Fruit fly (Drosophila melanogaster): ENCODE measurements around the gene CycG.

CycG gene

dm6 chr3R:31609413-31610054, 2.9 kb downstream of the CycG start (continued):
- TF ChIP-seq CG32006 (GFP tag; optimal IDR thresholded peaks at IDR 0.05) (no peak), spab (GFP tag; optimal IDR thresholded peaks at IDR 0.05) (no peak), Eip75B (GFP tag; optimal IDR thresholded peaks at IDR 0.05) (no peak), Hr39 (GFP tag; optimal IDR thresholded peaks at IDR 0.05) (no peak), salr (GFP tag; optimal IDR thresholded peaks at IDR 0.05) (no peak), cyc (GFP tag; optimal IDR thresholded peaks at IDR 0.05) (no peak), Gug (GFP tag; IDR thresholded peaks at IDR 0.05) (no peak), svp (GFP tag) (no peak), Ets21C (GFP tag; optimal IDR thresholded peaks at IDR 0.05) (no peak), CG9139 (GFP tag; optimal IDR thresholded peaks at IDR 0.05) (peak; percentile 55), CG7368 (GFP tag; optimal IDR thresholded peaks at IDR 0.05) (peak; percentile 39), Sox15 (GFP tag; optimal IDR thresholded peaks at IDR 0.05) (no peak), Blimp-1 (GFP tag; optimal IDR thresholded peaks at IDR 0.05) (no peak)

dm6 chr3R:31608438-31609188, 3.9 kb downstream of the CycG start:
- no peak for TF ChIP-seq CG8632 (GFP tag; optimal IDR thresholded peaks at IDR 0.05)
- TF ChIP-seq Eip93F (GFP tag; optimal IDR thresholded peaks at IDR 0.05) = peak; percentile 56
- no peak for TF ChIP-seq Sox102F (GFP tag; optimal IDR thresholded peaks at IDR 0.05)
- peak; percentile 25 for TF ChIP-seq CG6808 (GFP tag; optimal IDR thresholded peaks at IDR 0.05)
- no peak for TF ChIP-seq CG11902 (GFP tag; optimal IDR thresholded peaks at IDR 0.05)
- peak; percentile 72 for TF ChIP-seq Eip78C (GFP tag)
- no peak for TF ChIP-seq Gug (GFP tag; IDR thresholded peaks at IDR 0.05)
- TF ChIP-seq Sox14 (GFP tag; optimal IDR thresholded peaks at IDR 0.05) = peak; percentile 95
- TF ChIP-seq acj6 (GFP tag; optimal IDR thresholded peaks at IDR 0.05) = no peak
- TF ChIP-seq dac (GFP tag; optimal IDR thresholded peaks at IDR 0.05) = no peak
- TF ChIP-seq CG16779 (tag; optimal IDR thresholded peaks at IDR 0.05) = no peak
- TF ChIP-seq Hr39 (GFP tag; optimal IDR thresholded peaks at IDR 0.05) = no peak
- TF ChIP-seq Hr4 (GFP tag; optimal IDR thresholded peaks at IDR 0.05) = no peak
- TF ChIP-seq Ets96B (tag; optimal IDR thresholded peaks at IDR 0.05) = no peak
- no peak for TF ChIP-seq CG11762 (GFP tag; optimal IDR thresholded peaks at IDR 0.05; ENCODE audit: insufficient read depth)
- no peak for TF ChIP-seq eg (GFP tag; IDR thresholded peaks at IDR 0.05)
- no peak for TF ChIP-seq CG10631 (GFP tag; optimal IDR thresholded peaks at IDR 0.05)
- no peak for TF ChIP-seq lz (GFP tag; optimal IDR thresholded peaks at IDR 0.05)
- TF ChIP-seq CG8119 (GFP tag; IDR thresholded peaks at IDR 0.05) = no peak
- TF ChIP-seq Smox (GFP tag; optimal IDR thresholded peaks at IDR 0.05) = no peak
- TF ChIP-seq CG11294 (GFP tag; IDR thresholded peaks at IDR 0.05) = no peak
- peak; percentile 55 for TF ChIP-seq CG9139 (GFP tag; optimal IDR thresholded peaks at IDR 0.05)
- TF ChIP-seq esn (GFP tag; optimal IDR thresholded peaks at IDR 0.05) = no peak
- TF ChIP-seq topi (GFP tag; optimal IDR thresholded peaks at IDR 0.05) = no peak
- no peak for TF ChIP-seq CG34406 (GFP tag; optimal IDR thresholded peaks at IDR 0.05)
- TF ChIP-seq cyc (GFP tag; optimal IDR thresholded peaks at IDR 0.05) = no peak
- TF ChIP-seq CG7368 (GFP tag; optimal IDR thresholded peaks at IDR 0.05) = no peak
- peak; percentile 3 for TF ChIP-seq CG32006 (GFP tag; optimal IDR thresholded peaks at IDR 0.05)
- TF ChIP-seq vri (GFP tag; optimal IDR thresholded peaks at IDR 0.05) = peak; percentile 87
- TF ChIP-seq CG4318 (GFP tag; optimal IDR thresholded peaks at IDR 0.05) = no peak
- TF ChIP-seq Met (GFP tag; optimal IDR thresholded peaks at IDR 0.05) = no peak
- no peak for TF ChIP-seq CG8319 (GFP tag; optimal IDR thresholded peaks at IDR 0.05)
- TF ChIP-seq fd85E (GFP tag; optimal IDR thresholded peaks at IDR 0.05) = no peak
- no peak for TF ChIP-seq salr (GFP tag; optimal IDR thresholded peaks at IDR 0.05)
- TF ChIP-seq CG3032 (tag; optimal IDR thresholded peaks at IDR 0.05) = no peak
- no peak for TF ChIP-seq Sox15 (GFP tag; optimal IDR thresholded peaks at IDR 0.05)
- TF ChIP-seq Ets21C (GFP tag; optimal IDR thresholded peaks at IDR 0.05) = no peak
- peak; percentile 14 for TF ChIP-seq net (GFP tag; optimal IDR thresholded peaks at IDR 0.05)
- no peak for TF ChIP-seq Eip75B (GFP tag; optimal IDR thresholded peaks at IDR 0.05)
- peak; percentile 39 to 48 for TF ChIP-seq ss (GFP tag; optimal IDR thresholded peaks at IDR 0.05)
- TF ChIP-seq CG6792 (GFP tag; optimal IDR thresholded peaks at IDR 0.05) = no peak
- peak; percentile 98 for TF ChIP-seq CG6276 (GFP tag; optimal IDR thresholded peaks at IDR 0.05)
- TF ChIP-seq CG1621 (tag; optimal IDR thresholded peaks at IDR 0.05) = no peak
- no peak for TF ChIP-seq OdsH (GFP tag; optimal IDR thresholded peaks at IDR 0.05)
